Fruit fly (Drosophila melanogaster) Kc167 (cell line): ENCODE data around the gene Fer3.

ENCODE experiments used
- Myc ChIP-seq: fragments of >200 bp; optimal IDR thresholded peaks from 2 replicates; lab custom pipeline; 2017; ENCODE audit warnings: missing external identifiers
- h ChIP-seq: fragments of >200 bp; optimal IDR thresholded peaks from 3 replicates; lab custom pipeline; 2018; ENCODE audit warnings: missing external identifiers
- psq ChIP-seq: fragments of >200 bp; optimal IDR thresholded peaks from 2 replicates; lab custom pipeline; 2017; ENCODE audit warnings: missing external identifiers

DNA sequence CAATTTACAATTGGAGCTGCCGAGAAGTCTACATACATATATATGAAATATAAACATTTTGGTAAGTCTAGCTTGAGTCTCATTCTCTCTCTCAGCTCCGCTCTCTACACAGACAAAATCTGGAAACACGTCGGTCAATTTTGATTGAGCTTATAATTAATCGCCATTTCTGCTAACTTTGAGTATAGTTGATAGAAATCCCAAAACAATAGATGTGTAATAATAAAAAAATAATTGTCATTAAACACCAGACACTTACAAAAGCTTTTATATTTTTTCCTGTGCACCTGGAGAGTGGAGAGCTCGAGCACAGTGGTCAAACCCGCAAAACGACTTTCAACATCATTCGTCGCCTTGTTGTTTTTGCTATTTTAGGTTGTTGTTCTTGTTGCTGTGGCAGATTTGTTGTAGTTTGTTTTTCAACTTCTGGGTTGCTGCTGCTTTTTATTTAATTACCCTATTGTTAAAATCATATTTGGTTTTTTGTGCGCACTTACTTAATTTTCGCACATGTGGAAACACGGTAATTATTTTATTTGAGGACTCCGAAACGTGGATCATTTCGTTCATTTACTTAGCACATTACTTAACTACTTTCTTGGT lies 37.4 kb downstream of the Fer3 start:
- TF ChIP-seq psq (lab: Kevin White, UChicago) (no peak), h (lab: Kevin White, UChicago) (no peak), Myc (lab: Kevin White, UChicago) (no peak)
